Worm (Caenorhabditis elegans) whole organism, late embryonic: ENCODE results near the gene R02F2.7.

Experiments
- F13H6.1 ChIP-seq: sonication (generic microtip); optimal IDR thresholded peaks from 2 replicates; lab custom pipeline; 2016; ENCODE audit warnings: missing genetic modification characterization, missing compliant biosample characterization
- K02D7.2 ChIP-seq: sonication (generic microtip); optimal IDR thresholded peaks from 2 replicates; lab custom pipeline; 2017; ENCODE audit warnings: mild to moderate bottlenecking, missing genetic modification characterization, missing compliant biosample characterization
- K09A11.1 ChIP-seq: sonication (generic microtip); optimal IDR thresholded peaks from 2 replicates; lab custom pipeline; 2017; ENCODE audit warnings: antibody characterized with exemption, mild to moderate bottlenecking, missing genetic modification characterization, missing compliant biosample characterization; ENCODE audit not compliant: insufficient read depth
- T23F11.4 ChIP-seq: fragments of 200-800 bp; sonication (Bioruptor generic); optimal IDR thresholded peaks from 2 replicates; lab custom pipeline; 2018; ENCODE audit warnings: mild to moderate bottlenecking, missing genetic modification characterization, missing compliant biosample characterization
- Y22D7AL.16 ChIP-seq: sonication (generic microtip); optimal IDR thresholded peaks from 2 replicates; lab custom pipeline; 2016; ENCODE audit warnings: missing genetic modification characterization, missing compliant biosample characterization
- ceh-18 ChIP-seq: sonication (generic microtip); optimal IDR thresholded peaks from 2 replicates; lab custom pipeline; 2016; ENCODE audit warnings: missing genetic modification characterization, missing compliant biosample characterization
- ceh-2 ChIP-seq: sonication (generic microtip); optimal IDR thresholded peaks from 2 replicates; lab custom pipeline; 2016; ENCODE audit warnings: missing genotype, missing genetic modification characterization, missing compliant biosample characterization
- ceh-31 ChIP-seq: sonication (generic microtip); optimal IDR thresholded peaks from 2 replicates; lab custom pipeline; 2016; ENCODE audit warnings: missing genetic modification characterization, missing compliant biosample characterization
- ceh-34 ChIP-seq: sonication (generic microtip); optimal IDR thresholded peaks from 2 replicates; lab custom pipeline; 2016; ENCODE audit warnings: mild to moderate bottlenecking, missing genetic modification characterization, missing compliant biosample characterization
- ceh-6 ChIP-seq: fragments of 200-800 bp; sonication (Bioruptor generic); optimal IDR thresholded peaks from 2 replicates; lab custom pipeline; 2018; ENCODE audit warnings: mild to moderate bottlenecking, missing genetic modification characterization, missing compliant biosample characterization
- dmd-4 ChIP-seq: sonication (generic microtip); optimal IDR thresholded peaks from 2 replicates; lab custom pipeline; 2016; ENCODE audit warnings: borderline replicate concordance, missing genetic modification characterization, missing compliant biosample characterization
- dve-1 ChIP-seq: sonication (generic microtip); optimal IDR thresholded peaks from 2 replicates; lab custom pipeline; 2017; ENCODE audit warnings: antibody characterized with exemption, mild to moderate bottlenecking, missing genetic modification characterization, missing compliant biosample characterization
- elt-2 ChIP-seq: sonication (generic microtip); optimal IDR thresholded peaks from 2 replicates; lab custom pipeline; 2016; ENCODE audit warnings: missing genetic modification reagents, missing genetic modification characterization, missing compliant biosample characterization
- ets-4 ChIP-seq: sonication (generic microtip); optimal IDR thresholded peaks from 2 replicates; lab custom pipeline; 2016; ENCODE audit warnings: missing genetic modification characterization, missing compliant biosample characterization
- fkh-6 ChIP-seq: sonication (generic microtip); optimal IDR thresholded peaks from 2 replicates; lab custom pipeline; 2016; ENCODE audit warnings: missing genetic modification characterization, missing compliant biosample characterization
- hlh-13 ChIP-seq: fragments of 200-800 bp; sonication (Bioruptor generic); optimal IDR thresholded peaks from 2 replicates; lab custom pipeline; 2018; ENCODE audit warnings: mild to moderate bottlenecking, missing genetic modification characterization, missing compliant biosample characterization
- hlh-30 ChIP-seq: sonication (generic microtip); optimal IDR thresholded peaks from 2 replicates; lab custom pipeline; 2017; ENCODE audit warnings: antibody characterized with exemption, missing genetic modification characterization, missing compliant biosample characterization; ENCODE audit not compliant: insufficient read depth
- hlh-8 ChIP-seq: sonication (generic microtip); optimal IDR thresholded peaks from 2 replicates; lab custom pipeline; 2016; ENCODE audit warnings: missing genotype, missing genetic modification characterization, missing compliant biosample characterization
- lim-6 ChIP-seq: sonication (generic microtip); optimal IDR thresholded peaks from 2 replicates; lab custom pipeline; 2016; ENCODE audit warnings: missing genetic modification characterization, missing compliant biosample characterization
- lin-11 ChIP-seq: fragments of 200-800 bp; sonication (Bioruptor generic); optimal IDR thresholded peaks from 2 replicates; lab custom pipeline; 2018; ENCODE audit warnings: mild to moderate bottlenecking, missing genetic modification characterization, missing compliant biosample characterization
- madf-2 ChIP-seq: sonication (generic microtip); optimal IDR thresholded peaks from 2 replicates; lab custom pipeline; 2017; ENCODE audit warnings: missing genetic modification characterization, missing compliant biosample characterization
- nfya-1 ChIP-seq: sonication (generic microtip); optimal IDR thresholded peaks from 2 replicates; lab custom pipeline; 2017; ENCODE audit warnings: missing genetic modification characterization, mild to moderate bottlenecking, missing compliant biosample characterization, antibody characterized with exemption, moderate library complexity
- pax-1 ChIP-seq: fragments of 150-350 bp; optimal IDR thresholded peaks from 2 replicates; lab custom pipeline; 2014; ENCODE audit warnings: missing biosample characterization, missing genetic modification characterization
- pha-2 ChIP-seq: sonication (generic microtip); optimal IDR thresholded peaks from 2 replicates; lab custom pipeline; 2017; ENCODE audit warnings: mild to moderate bottlenecking, missing genetic modification characterization, missing compliant biosample characterization
- ref-2 ChIP-seq: sonication (generic microtip); optimal IDR thresholded peaks from 2 replicates; lab custom pipeline; 2016; ENCODE audit warnings: missing genetic modification characterization, missing compliant biosample characterization
- tbx-2 ChIP-seq: sonication (generic microtip); optimal IDR thresholded peaks from 2 replicates; lab custom pipeline; 2016; ENCODE audit warnings: missing genetic modification characterization, missing compliant biosample characterization
- tbx-7 ChIP-seq: sonication (generic microtip); optimal IDR thresholded peaks from 2 replicates; lab custom pipeline; 2016; ENCODE audit warnings: missing genotype, missing genetic modification characterization, missing compliant biosample characterization
- ttx-3 ChIP-seq: sonication (generic microtip); optimal IDR thresholded peaks from 2 replicates; lab custom pipeline; 2016; ENCODE audit warnings: missing genetic modification reagents, missing genetic modification characterization, missing compliant biosample characterization
- unc-3 ChIP-seq, 2 experiments: fragments of 200-800 bp in 1 of 2; sonication (Bioruptor generic) in 1 of 2; sonication (generic microtip) in 1 of 2; conservative IDR thresholded peaks in 1 of 2; optimal IDR thresholded peaks in 1 of 2; 2 replicates each; pipeline versions ENCODE4 v1.3.6 to Lab custom; 2016 to 2022; ENCODE audit warnings: missing compliant biosample characterization in 2 of 2, missing genetic modification characterization in 2 of 2, missing genetic modification reagents in 1 of 2
- unc-42 ChIP-seq: sonication (generic microtip); optimal IDR thresholded peaks from 2 replicates; lab custom pipeline; 2016; ENCODE audit warnings: missing genotype, missing genetic modification characterization, missing compliant biosample characterization
- unc-55 ChIP-seq: sonication (generic microtip); optimal IDR thresholded peaks from 2 replicates; lab custom pipeline; 2017; ENCODE audit warnings: missing biosample characterization, missing genetic modification reagents, missing genetic modification characterization
- unc-86 ChIP-seq: sonication (generic microtip); optimal IDR thresholded peaks from 2 replicates; lab custom pipeline; 2016; ENCODE audit warnings: missing genetic modification characterization, missing compliant biosample characterization
- ztf-16 ChIP-seq: sonication (generic microtip); optimal IDR thresholded peaks from 2 replicates; lab custom pipeline; 2017; ENCODE audit warnings: missing genetic modification characterization, missing compliant biosample characterization

Gene R02F2.7

DNA sequence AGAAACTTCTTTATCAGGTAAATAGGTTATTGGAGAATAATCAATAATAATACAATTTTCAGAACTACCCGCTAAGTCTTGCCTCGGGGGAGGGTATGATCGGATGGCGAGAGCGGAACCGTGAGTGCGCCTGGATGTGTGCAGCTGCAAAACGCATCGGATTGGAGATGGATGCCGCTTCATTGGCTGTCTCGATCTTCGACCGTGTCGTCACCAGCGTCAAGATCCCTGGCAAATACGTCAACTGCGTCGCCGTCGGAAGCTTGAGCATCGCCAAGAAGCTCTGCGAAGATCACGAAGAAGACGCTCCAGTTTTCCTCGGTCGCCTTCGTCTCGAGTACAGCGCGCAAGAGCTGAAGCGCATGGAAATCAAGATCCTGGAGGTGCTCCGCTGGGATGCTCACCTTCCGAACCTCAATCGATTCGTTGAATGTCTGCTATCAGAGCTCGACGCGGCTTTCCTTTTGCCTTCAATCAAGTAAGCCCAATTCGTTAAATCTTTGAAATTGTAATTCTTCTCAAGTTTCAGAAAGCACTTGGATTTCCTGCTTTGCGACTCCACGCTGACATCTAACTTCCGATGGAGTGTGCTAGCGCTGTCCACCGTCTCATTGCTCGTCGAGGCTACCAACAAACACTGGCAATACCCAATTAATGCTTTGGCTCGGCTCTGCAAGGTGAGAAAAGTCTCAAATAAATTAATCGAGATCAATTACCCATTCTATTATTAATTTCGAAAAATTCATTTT, 21.3 kb upstream of the R02F2.7 start:
- no peak for TF ChIP-seq pax-1 (tag; lab: Kevin White, UChicago)
- no peak for TF ChIP-seq T23F11.4 (GFP tag; lab: Kevin White, UChicago)
- TF ChIP-seq hlh-30 (tag; lab: Kevin White, UChicago), result no peak
- no peak for TF ChIP-seq ceh-34
- TF ChIP-seq ceh-6, result no peak
- TF ChIP-seq lim-6 (tag; lab: Kevin White, UChicago), result no peak
- no peak for TF ChIP-seq K09A11.1 (tag; lab: Kevin White, UChicago)
- TF ChIP-seq hlh-8, result no peak

DNA sequence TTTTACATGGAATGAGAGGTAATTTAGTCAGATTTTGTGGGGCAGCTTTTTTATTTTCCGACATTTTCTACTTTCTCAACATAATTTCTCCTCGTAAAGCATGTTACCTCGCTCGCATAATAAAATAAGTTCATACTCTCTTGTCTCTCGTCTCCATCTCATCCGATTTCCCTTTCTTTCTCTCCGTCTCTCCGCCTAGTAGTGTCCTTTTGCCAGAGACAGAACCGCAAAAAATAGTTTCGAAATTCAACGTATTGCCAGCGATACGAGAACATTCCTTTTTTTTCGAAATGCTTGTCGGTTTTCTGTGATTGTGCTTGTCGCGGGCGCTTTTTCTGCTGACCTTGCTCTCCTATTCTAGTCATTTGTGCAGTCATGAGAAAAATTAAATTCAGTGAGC, 20.6 kb upstream of the R02F2.7 start:
- peak; percentile 37 for TF ChIP-seq ets-4 (tag; lab: Kevin White, UChicago)
- peak; percentile 27 for TF ChIP-seq unc-55 (GFP tag; lab: Kevin White, UChicago)
- peak; percentile 75 for TF ChIP-seq unc-42 (tag; lab: Kevin White, UChicago)
- TF ChIP-seq unc-86 (tag; lab: Kevin White, UChicago), result no peak

DNA sequence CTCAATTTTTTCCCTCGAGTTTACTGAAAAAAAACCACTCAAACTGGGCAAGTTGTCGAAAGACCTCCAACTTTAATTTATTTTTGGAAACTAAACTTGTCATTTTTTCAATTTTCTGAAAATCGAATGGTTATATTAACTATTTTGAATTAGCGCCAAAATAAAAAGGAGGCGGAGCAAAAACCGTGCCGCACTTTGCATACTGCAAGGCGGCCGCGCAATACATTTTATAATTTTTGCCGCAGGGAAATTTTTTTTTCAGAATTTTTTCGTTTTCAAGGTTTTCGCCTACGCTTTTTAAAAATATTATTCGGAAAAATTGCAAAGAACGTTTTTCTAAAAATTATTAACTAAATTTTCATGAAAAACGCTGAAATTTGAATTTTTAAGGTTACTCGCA, 20.1 kb upstream of the R02F2.7 start:
- TF ChIP-seq unc-3 (GFP tag; conservative IDR thresholded peaks at IDR 0.05; lab: Robert Waterston, UW), result no peak
- TF ChIP-seq unc-3 (tag; optimal IDR thresholded peaks at IDR 0.05; lab: Kevin White, UChicago), result no peak
- TF ChIP-seq hlh-13 (GFP tag; lab: Kevin White, UChicago), result peak; percentile 6

DNA sequence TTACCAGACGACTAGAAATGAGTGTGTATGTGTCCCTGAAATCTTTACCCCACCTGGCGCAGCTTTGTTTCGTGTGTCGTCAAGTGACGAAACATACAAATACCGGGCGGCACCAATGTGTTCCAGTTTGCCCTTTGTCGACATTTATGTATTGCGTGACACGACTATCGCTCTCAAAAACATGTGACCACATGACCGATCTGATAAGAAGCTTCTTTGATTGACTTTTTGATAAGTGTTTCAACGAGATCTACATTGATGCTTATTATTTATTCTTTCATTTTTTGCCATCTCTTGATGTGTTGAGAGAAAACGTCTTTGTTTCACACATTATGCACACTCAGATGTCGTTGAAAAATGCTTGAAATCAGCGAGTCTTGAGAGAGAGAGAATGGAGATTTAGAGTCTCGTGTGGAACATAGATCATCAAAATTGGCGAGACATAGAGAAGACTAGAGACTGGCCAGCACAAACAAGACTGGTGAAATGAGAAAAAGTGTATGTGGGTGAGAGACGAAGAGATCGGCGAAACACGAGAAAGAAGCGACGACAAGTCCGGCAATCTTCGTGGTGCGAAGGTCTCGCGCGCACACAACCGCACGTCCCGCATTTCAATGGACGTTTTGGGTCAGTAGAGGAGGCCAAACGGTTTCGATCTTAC, 19.5 kb upstream of the R02F2.7 start:
- no peak for TF ChIP-seq ref-2 (tag; lab: Kevin White, UChicago)
- no peak for TF ChIP-seq ceh-6
- no peak for TF ChIP-seq K02D7.2 (tag; lab: Kevin White, UChicago)
- no peak for TF ChIP-seq pax-1 (tag; lab: Kevin White, UChicago)
- peak; percentile 64 for TF ChIP-seq ceh-31 (tag; lab: Kevin White, UChicago)
- peak; percentile 10 for TF ChIP-seq ceh-2 (tag; lab: Kevin White, UChicago)
- TF ChIP-seq ceh-34, result peak; percentile 57
- TF ChIP-seq ceh-18 (tag; lab: Kevin White, UChicago), result peak; percentile 38
- peak; percentile 37 for TF ChIP-seq tbx-2
- TF ChIP-seq Y22D7AL.16, result no peak
- TF ChIP-seq unc-55 (GFP tag; lab: Kevin White, UChicago), result peak; percentile 59
- peak; percentile 23 for TF ChIP-seq hlh-30 (tag; lab: Kevin White, UChicago)
- TF ChIP-seq madf-2, result peak; percentile 6
- peak; percentile 73 for TF ChIP-seq elt-2 (tag; lab: Kevin White, UChicago)
- no peak for TF ChIP-seq fkh-6
- TF ChIP-seq ttx-3 (tag; lab: Kevin White, UChicago), result no peak
- TF ChIP-seq dmd-4, result peak; percentile 12
- TF ChIP-seq unc-42 (tag; lab: Kevin White, UChicago), result peak; percentile 16
- TF ChIP-seq pha-2 (tag; lab: Kevin White, UChicago), result no peak
- no peak for TF ChIP-seq dve-1
- TF ChIP-seq ztf-16 (tag; lab: Kevin White, UChicago), result peak; percentile 4
- peak; percentile 67 for TF ChIP-seq ets-4 (tag; lab: Kevin White, UChicago)
- peak; percentile 12 for TF ChIP-seq F13H6.1 (tag; lab: Kevin White, UChicago)
- no peak for TF ChIP-seq tbx-7 (tag; lab: Kevin White, UChicago)
- TF ChIP-seq lin-11 (tag; lab: Kevin White, UChicago), result no peak
- no peak for TF ChIP-seq K09A11.1 (tag; lab: Kevin White, UChicago)
- peak; percentile 58 for TF ChIP-seq nfya-1 (tag; lab: Kevin White, UChicago)
